Worm (Caenorhabditis elegans): ENCODE measurements around the gene R02D5.24.
A peak's percentile ranks its signal among the peaks of the same experiment; 100 is the strongest.

Gene R02D5.24

DNA sequence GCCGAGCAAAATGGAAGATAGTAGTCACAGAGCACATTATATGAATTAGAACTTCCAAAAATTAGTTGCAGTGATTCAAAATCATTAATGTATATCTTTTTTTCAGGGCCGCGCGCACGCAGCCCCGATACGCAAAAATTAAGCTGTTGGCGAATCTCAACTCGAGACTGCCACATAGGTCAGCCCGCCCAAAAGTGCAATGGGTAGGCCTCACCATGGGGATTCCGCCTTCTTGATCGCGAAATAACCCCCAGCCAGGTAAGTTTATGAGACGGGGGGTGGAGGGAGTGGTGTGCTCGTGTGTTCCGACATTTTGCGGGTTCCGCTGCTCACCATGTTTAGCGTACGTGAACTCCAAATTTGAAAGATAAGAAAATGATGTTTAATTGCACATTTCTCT, 38.1 kb upstream of the R02D5.24 start, which contains the start of gene F08H9.3 (continued):
- peak; percentile 74 for TF ChIP-seq mcd-1 (GFP tag; IDR thresholded peaks at IDR 0.05)
- TF ChIP-seq F23B12.7 (tag; optimal IDR thresholded peaks at IDR 0.05; ENCODE audit: insufficient read depth) = peak; percentile 68
- peak; percentile 9 for TF ChIP-seq dpff-1 (tag; optimal IDR thresholded peaks at IDR 0.05)
- TF ChIP-seq madf-8 (GFP tag; conservative IDR thresholded peaks at IDR 0.05) = peak; percentile 35; the same call in 1 of the 2 replicates
- peak; percentile 2 for TF ChIP-seq ztf-18 (tag; optimal IDR thresholded peaks at IDR 0.05)
- peak; percentile 64 for TF ChIP-seq snpc-1.3 (tag; optimal IDR thresholded peaks at IDR 0.05; ENCODE audit: insufficient read depth)
- TF ChIP-seq snpc-4 (GFP tag; optimal IDR thresholded peaks at IDR 0.05) = peak; percentile 85
- peak; percentile 90 to 98 (median 94) for TF ChIP-seq snpc-4 (tag; optimal IDR thresholded peaks at IDR 0.05)
- peak; percentile 85 for TF ChIP-seq snpc-3.4 (tag; optimal IDR thresholded peaks at IDR 0.05)
- peak; percentile 77 for TF ChIP-seq madf-6 (GFP tag; IDR thresholded peaks at IDR 0.05)
- peak; percentile 27 for TF ChIP-seq lin-54 (GFP tag; optimal IDR thresholded peaks at IDR 0.05)
- peak; percentile 75; the same call in 1 of the 2 replicates for TF ChIP-seq ekl-4 (GFP tag; IDR thresholded peaks at IDR 0.05)
- TF ChIP-seq rcor-1 (GFP tag; IDR thresholded peaks at IDR 0.05) = peak; percentile 55; the same call in 1 of the 2 replicates
- TF ChIP-seq F33H1.4 (GFP tag; IDR thresholded peaks at IDR 0.05) = peak; percentile 51
- peak; percentile 55 for TF ChIP-seq lsl-1 (GFP tag; optimal IDR thresholded peaks at IDR 0.05)
- peak; percentile 3 for TF ChIP-seq ceh-27 (GFP tag; optimal IDR thresholded peaks at IDR 0.05)
- peak; percentile 22 for TF ChIP-seq xnd-1 (tag; optimal IDR thresholded peaks at IDR 0.05)
- peak; percentile 38 for TF ChIP-seq F49E8.2 (tag; optimal IDR thresholded peaks at IDR 0.05; ENCODE audit: insufficient read depth)
- TF ChIP-seq ceh-91 (GFP tag; IDR thresholded peaks at IDR 0.05) = 0 out of 2 replicates have a peak, but pooled peaks have one; percentile 18
- peak; percentile 51; the same call in 1 of the 2 replicates for TF ChIP-seq zfh-2 (GFP tag; conservative IDR thresholded peaks at IDR 0.05)

DNA sequence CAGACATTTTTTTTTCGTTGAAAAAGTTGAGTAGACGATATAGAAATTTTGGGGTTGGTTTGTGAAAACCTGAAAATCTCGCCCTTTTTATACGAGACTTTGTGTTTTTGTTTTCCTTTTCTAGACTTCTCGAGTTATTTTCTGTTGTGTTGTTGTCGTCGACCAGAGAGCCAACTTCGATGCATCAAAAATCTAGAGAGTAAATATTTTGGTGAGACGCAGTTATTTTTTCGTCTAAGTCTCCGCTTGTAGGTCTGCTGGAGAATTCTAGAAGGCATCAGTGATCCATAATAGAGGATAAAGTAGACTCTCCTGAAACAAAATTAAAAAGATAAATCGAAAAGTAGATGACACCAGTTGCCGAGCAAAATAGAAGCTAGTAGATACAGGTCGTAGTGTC, 36.8 kb upstream of the R02D5.24 start, which contains the start of gene F08H9.4:
TSS of gene F08H9.4 (minus strand) at position 61 of the 400 bp plus-strand sequence.
- TF ChIP-seq sdz-38 (tag; optimal IDR thresholded peaks at IDR 0.05) (no peak), egrh-3 (GFP tag; IDR thresholded peaks at IDR 0.05) (no peak), Y67H2A.10 (GFP tag; conservative IDR thresholded peaks at IDR 0.05) (no peak), zfh-2 (GFP tag; conservative IDR thresholded peaks at IDR 0.05) (no peak), lag-1 (GFP tag; IDR thresholded peaks at IDR 0.05) (no peak), ekl-4 (GFP tag; IDR thresholded peaks at IDR 0.05) (no peak), ceh-27 (GFP tag; optimal IDR thresholded peaks at IDR 0.05) (no peak), bed-1 (GFP tag; IDR thresholded peaks at IDR 0.05) (no peak), hlh-26 (GFP tag; conservative IDR thresholded peaks at IDR 0.05) (no peak), lin-26 (GFP tag; IDR thresholded peaks at IDR 0.05) (no peak), ztf-3 (GFP tag; optimal IDR thresholded peaks at IDR 0.05) (no peak), K11D2.4 (GFP tag; IDR thresholded peaks at IDR 0.05) (no peak), lsl-1 (GFP tag; optimal IDR thresholded peaks at IDR 0.05) (no peak), F49E8.2 (tag; optimal IDR thresholded peaks at IDR 0.05; ENCODE audit: insufficient read depth) (no peak), atf-7 (tag; optimal IDR thresholded peaks at IDR 0.05) (no peak), aptf-3 (GFP tag; IDR thresholded peaks at IDR 0.05) (no peak), egl-44 (GFP tag; IDR thresholded peaks at IDR 0.05) (no peak), let-526 (GFP tag; IDR thresholded peaks at IDR 0.05) (no peak)

DNA sequence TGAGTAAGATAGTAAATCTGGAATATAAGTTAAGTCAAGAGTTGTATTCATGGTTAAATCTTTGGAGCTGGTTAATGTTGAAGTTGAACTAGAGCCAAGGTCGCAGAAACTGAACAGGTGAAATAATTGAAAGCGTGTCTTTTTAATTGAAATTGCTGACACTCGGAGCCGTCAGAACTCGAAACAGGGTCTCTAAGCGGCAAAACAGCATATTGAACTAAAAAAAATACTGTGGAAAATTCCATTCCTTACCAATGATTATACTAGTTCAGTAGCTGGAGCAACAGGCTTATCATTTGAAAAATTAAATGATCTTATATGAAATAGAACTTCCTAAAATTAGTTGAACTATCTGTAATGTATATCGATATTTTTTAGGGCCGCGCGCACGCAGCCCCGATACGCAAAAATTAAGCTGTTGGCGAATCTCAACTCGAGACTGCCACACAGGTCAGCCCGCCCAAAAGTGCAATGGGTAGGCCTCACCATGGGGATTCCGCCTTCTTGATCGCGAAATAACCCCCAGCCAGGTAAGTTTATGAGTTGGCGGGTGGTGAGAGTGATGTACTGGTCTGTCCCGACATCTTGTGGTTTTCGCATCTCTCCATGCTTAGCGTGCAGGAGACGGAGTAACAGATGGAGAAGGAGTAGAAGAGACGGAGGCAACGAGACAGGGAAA, 32.8 kb upstream of the R02D5.24 start, which contains the start of gene srz-97:
TSS of gene srz-97 (minus strand) at position 51 of the 679 bp plus-strand sequence.
- TF ChIP-seq F49E8.2 (tag; optimal IDR thresholded peaks at IDR 0.05; ENCODE audit: insufficient read depth) (peak; percentile 65), rec-8 (tag; optimal IDR thresholded peaks at IDR 0.05) (no peak), mes-4 (tag; optimal IDR thresholded peaks at IDR 0.05) (peak; percentile 17), ztf-6 (GFP tag; IDR thresholded peaks at IDR 0.05) (no peak), lir-1 (GFP tag; conservative IDR thresholded peaks at IDR 0.05) (no peak), egrh-3 (GFP tag; IDR thresholded peaks at IDR 0.05) (0 out of 2 replicates have a peak, but pooled peaks have one; percentile 31), ztf-3 (GFP tag; optimal IDR thresholded peaks at IDR 0.05) (no peak), efl-1 (GFP tag; optimal IDR thresholded peaks at IDR 0.05) (no peak), Y53F4B.3 (GFP tag; IDR thresholded peaks at IDR 0.05) (no peak), F57C9.4 (tag; optimal IDR thresholded peaks at IDR 0.05) (no peak), attf-3 (GFP tag; conservative IDR thresholded peaks at IDR 0.05) (no peak), nhr-80 (tag; optimal IDR thresholded peaks at IDR 0.05) (no peak), somi-1 (GFP tag; optimal IDR thresholded peaks at IDR 0.05) (no peak), ceh-100 (GFP tag; IDR thresholded peaks at IDR 0.05) (0 out of 2 replicates have a peak, but pooled peaks have one; percentile 42), ztf-18 (tag; optimal IDR thresholded peaks at IDR 0.05) (peak; percentile 27)
